Worm (Caenorhabditis elegans): Measurements from ENCODE around the gene Y51H4A.13.
A peak's percentile ranks its signal among the peaks of the same experiment; 100 is the strongest.

Y51H4A.13 gene

DNA sequence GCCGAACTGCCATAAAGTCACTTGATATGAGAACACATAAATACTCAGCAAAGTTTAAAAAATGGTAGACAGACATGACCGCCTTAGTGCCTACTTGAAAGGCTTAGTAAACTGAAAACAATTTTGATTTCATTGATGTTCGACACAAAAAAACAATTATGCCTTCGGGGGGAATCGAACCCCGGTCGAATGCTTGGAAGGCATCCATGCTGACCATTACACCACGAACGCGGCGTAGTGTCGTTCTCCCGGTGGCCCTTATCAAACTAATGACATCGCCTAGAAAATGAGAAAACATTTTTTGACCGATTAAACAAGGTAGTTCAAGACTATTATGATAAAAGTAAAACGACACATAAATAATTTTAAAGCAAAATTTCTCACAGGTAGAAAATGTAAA, 38.1 kb upstream of the Y51H4A.13 start (continued):
- TF ChIP-seq mab-9 (GFP tag; IDR thresholded peaks at IDR 0.05) (no peak), lin-13 (GFP tag; optimal IDR thresholded peaks at IDR 0.05) (peak; percentile 12), nhr-90 (tag; optimal IDR thresholded peaks at IDR 0.05; ENCODE audit: poor library complexity) (peak; percentile 36), nhr-47 (tag; optimal IDR thresholded peaks at IDR 0.05) (peak; percentile 22), mep-1 (tag; optimal IDR thresholded peaks at IDR 0.05) (no peak), egl-27 (tag; optimal IDR thresholded peaks at IDR 0.05) (no peak), C16A3.4 (tag; optimal IDR thresholded peaks at IDR 0.05) (peak; percentile 47), lir-3 (tag; optimal IDR thresholded peaks at IDR 0.05; ENCODE audit: poor library complexity) (peak; percentile 27), fkh-4 (tag; optimal IDR thresholded peaks at IDR 0.05; ENCODE audit: borderline replicate concordance) (no peak), tbx-2 (tag; optimal IDR thresholded peaks at IDR 0.05) (no peak), nhr-76 (tag; optimal IDR thresholded peaks at IDR 0.05) (no peak), lin-35 (GFP tag; optimal IDR thresholded peaks at IDR 0.05) (peak in 1 of 2 experiments; percentile 73), C34B4.2 (tag; optimal IDR thresholded peaks at IDR 0.05) (no peak), blmp-1 (tag; optimal IDR thresholded peaks at IDR 0.05) (peak; percentile 14), unc-62 (GFP tag; optimal IDR thresholded peaks at IDR 0.05) (no peak), elt-2 (tag; optimal IDR thresholded peaks at IDR 0.05) (no peak), mef-2 (tag; optimal IDR thresholded peaks at IDR 0.05) (no peak), dpl-1 (GFP tag; optimal IDR thresholded peaks at IDR 0.05) (peak in 1 of 3 experiments; percentile 7), lsy-2 (tag; optimal IDR thresholded peaks at IDR 0.05) (peak in 1 of 2 experiments; percentile 58), aly-2 (tag; optimal IDR thresholded peaks at IDR 0.05) (no peak), ceh-8 (GFP tag; optimal IDR thresholded peaks at IDR 0.05) (no peak), hlh-17 (GFP tag; optimal IDR thresholded peaks at IDR 0.05; ENCODE audit: borderline replicate concordance) (no peak), ztf-11 (tag; optimal IDR thresholded peaks at IDR 0.05) (no peak), nhr-85 (tag) (no peak), tlp-1 (tag; optimal IDR thresholded peaks at IDR 0.05) (no peak), unc-98 (GFP tag; IDR thresholded peaks at IDR 0.05) (no peak), Y116A8C.19 (tag; optimal IDR thresholded peaks at IDR 0.05; ENCODE audit: borderline replicate concordance) (no peak), sup-37 (GFP tag; optimal IDR thresholded peaks at IDR 0.05) (no peak), irx-1 (tag; optimal IDR thresholded peaks at IDR 0.05) (no peak), fkh-8 (tag; optimal IDR thresholded peaks at IDR 0.05) (no peak), grh-1 (GFP tag; IDR thresholded peaks at IDR 0.05) (no peak), swsn-7 (tag; optimal IDR thresholded peaks at IDR 0.05) (no peak), alr-1 (tag; optimal IDR thresholded peaks at IDR 0.05; ENCODE audit: borderline replicate concordance) (no peak), zip-4 (GFP tag; optimal IDR thresholded peaks at IDR 0.05) (no peak), elt-3 (tag; optimal IDR thresholded peaks at IDR 0.05) (no peak), nhr-12 (tag; optimal IDR thresholded peaks at IDR 0.05) (no peak), ets-5 (GFP tag; IDR thresholded peaks at IDR 0.05) (no peak), nhr-71 (tag; optimal IDR thresholded peaks at IDR 0.05) (no peak), pqm-1 (tag; optimal IDR thresholded peaks at IDR 0.05) (no peak), nhr-77 (tag; optimal IDR thresholded peaks at IDR 0.05) (peak; percentile 17), fkh-10 (GFP tag; optimal IDR thresholded peaks at IDR 0.05) (no peak), jun-1 (tag; optimal IDR thresholded peaks at IDR 0.05) (no peak), sptf-1 (tag; optimal IDR thresholded peaks at IDR 0.05) (no peak), ces-1 (GFP tag; optimal IDR thresholded peaks at IDR 0.05) (no peak), nhr-84 (tag; optimal IDR thresholded peaks at IDR 0.05) (no peak), aha-1 (tag; optimal IDR thresholded peaks at IDR 0.05) (no peak), efl-3 (GFP tag; optimal IDR thresholded peaks at IDR 0.05) (no peak), rnt-1 (tag; optimal IDR thresholded peaks at IDR 0.05) (no peak), nhr-20 (tag; optimal IDR thresholded peaks at IDR 0.05) (peak; percentile 35)
